Fruit fly (Drosophila melanogaster) whole organism, pupa: ENCODE results near the gene CG32240.

Experiments
- CG10348 ChIP-seq: fragments of 200-800 bp; sonication (Bioruptor generic); IDR thresholded peaks from 2 replicates; pipeline ENCODE4 v1.3.6; 2022; ENCODE audit warnings: missing biosample characterization, missing genetic modification characterization
- CG12605 ChIP-seq: fragments of 200-800 bp; sonication (Bioruptor generic); IDR thresholded peaks from 2 replicates; pipeline ENCODE4 v1.3.6; 2022; ENCODE audit warnings: missing biosample characterization, missing genetic modification characterization
- CG13204 ChIP-seq: fragments of 200-800 bp; sonication (Bioruptor generic); optimal IDR thresholded peaks from 2 replicates; lab custom pipeline; 2018; ENCODE audit warnings: missing biosample characterization, mild to moderate bottlenecking, missing genetic modification characterization, moderate library complexity
- CG14655 ChIP-seq: fragments of 200-800 bp; sonication (Bioruptor generic); optimal IDR thresholded peaks from 3 replicates; lab custom pipeline; 2017; ENCODE audit warnings: mild to moderate bottlenecking, missing biosample characterization, missing genetic modification reagents, missing genetic modification characterization
- CG15710 ChIP-seq: fragments of 200-800 bp; sonication (Bioruptor generic); optimal IDR thresholded peaks from 2 replicates; lab custom pipeline; 2018; ENCODE audit warnings: missing biosample characterization, mild to moderate bottlenecking, missing genetic modification characterization, moderate library complexity
- CG17806 ChIP-seq: fragments of 200-800 bp; sonication (Bioruptor generic); optimal IDR thresholded peaks from 2 replicates; lab custom pipeline; 2018; ENCODE audit warnings: missing biosample characterization, mild to moderate bottlenecking, missing genetic modification characterization, moderate library complexity
- CG32121 ChIP-seq: fragments of 200-800 bp; sonication (Bioruptor generic); IDR thresholded peaks from 2 replicates; pipeline ENCODE4 v1.3.6; 2022; ENCODE audit warnings: missing biosample characterization, missing genetic modification characterization
- CG34367 ChIP-seq: fragments of 200-800 bp; sonication (Bioruptor generic); optimal IDR thresholded peaks from 2 replicates; lab custom pipeline; 2018; ENCODE audit warnings: missing biosample characterization, mild to moderate bottlenecking, missing genetic modification characterization
- CG4496 ChIP-seq: fragments of 200-800 bp; sonication (Bioruptor generic); IDR thresholded peaks from 3 replicates; pipeline ENCODE4 v1.3.6; 2022; ENCODE audit warnings: missing biosample characterization, missing genetic modification characterization
- CG8159 ChIP-seq: fragments of 200-800 bp; sonication (Bioruptor generic); optimal IDR thresholded peaks from 3 replicates; lab custom pipeline; 2018; ENCODE audit warnings: missing biosample characterization, mild to moderate bottlenecking, missing genetic modification characterization, moderate library complexity
- CG8301 ChIP-seq: fragments of 200-800 bp; sonication (Bioruptor generic); optimal IDR thresholded peaks from 2 replicates; lab custom pipeline; 2018; ENCODE audit warnings: missing biosample characterization, mild to moderate bottlenecking, missing genetic modification characterization
- CG9948 ChIP-seq: fragments of 200-800 bp; sonication (Bioruptor generic); optimal IDR thresholded peaks from 2 replicates; lab custom pipeline; 2018; ENCODE audit warnings: missing biosample characterization, mild to moderate bottlenecking, missing genetic modification characterization, moderate library complexity
- D1 ChIP-seq: fragments of 200-800 bp; sonication (Bioruptor generic); optimal IDR thresholded peaks from 2 replicates; lab custom pipeline; 2018; ENCODE audit warnings: missing biosample characterization, mild to moderate bottlenecking, missing genetic modification characterization, moderate library complexity
- EcR ChIP-seq: fragments of 200-800 bp; sonication (Bioruptor generic); optimal IDR thresholded peaks from 3 replicates; lab custom pipeline; 2019; ENCODE audit warnings: missing biosample characterization, missing genetic modification characterization, mild to moderate bottlenecking, moderate library complexity, missing genetic modification reagents
- Ets98B ChIP-seq: fragments of 200-800 bp; sonication (Bioruptor generic); IDR thresholded peaks from 2 replicates; pipeline ENCODE4 v1.3.6; 2022; ENCODE audit warnings: missing biosample characterization, missing genetic modification characterization
- Pif1A ChIP-seq: fragments of 200-800 bp; sonication (Bioruptor generic); optimal IDR thresholded peaks from 3 replicates; lab custom pipeline; 2016; ENCODE audit warnings: missing biosample characterization, missing genetic modification characterization
- Pif1B ChIP-seq: fragments of 200-800 bp; sonication (Bioruptor generic); optimal IDR thresholded peaks from 3 replicates; lab custom pipeline; 2016; ENCODE audit warnings: missing biosample characterization, missing genetic modification characterization
- Snoo ChIP-seq: fragments of 200-800 bp; sonication (Bioruptor generic); optimal IDR thresholded peaks from 3 replicates; lab custom pipeline; 2017; ENCODE audit warnings: missing biosample characterization, mild to moderate bottlenecking, missing genetic modification characterization, inconsistent platforms
- fd96Ca ChIP-seq: fragments of 200-800 bp; sonication (Bioruptor generic); IDR thresholded peaks from 3 replicates; pipeline ENCODE4 v1.3.6; 2022; ENCODE audit warnings: missing biosample characterization, missing genetic modification characterization
- gl ChIP-seq: fragments of 200-800 bp; sonication (Bioruptor generic); optimal IDR thresholded peaks from 2 replicates; lab custom pipeline; 2018; ENCODE audit warnings: missing biosample characterization, mild to moderate bottlenecking, missing genetic modification characterization
- rn ChIP-seq: fragments of 200-800 bp; sonication (Bioruptor generic); IDR thresholded peaks from 2 replicates; pipeline ENCODE4 v1.3.6; 2022; ENCODE audit warnings: missing biosample characterization, missing genetic modification characterization

The CG32240 gene

dm6 chr3L:4388215-4388614 lies 6.8 kb upstream of the CG32240 start:
- TF ChIP-seq CG14655 (no peak), gl (tag; lab: Kevin White, UChicago) (no peak), EcR (GFP tag; lab: Kevin White, UChicago) (no peak), Ets98B (GFP tag; lab: Robert Waterston, UW) (no peak), CG8159 (no peak), rn (GFP tag; lab: Robert Waterston, UW) (no peak), CG32121 (GFP tag; lab: Robert Waterston, UW) (no peak), CG4496 (GFP tag; lab: Robert Waterston, UW) (no peak), CG15710 (tag; lab: Kevin White, UChicago) (no peak), fd96Ca (GFP tag; lab: Robert Waterston, UW) (no peak), Snoo (no peak), CG12605 (no peak), D1 (tag; lab: Kevin White, UChicago) (no peak), CG9948 (no peak)

- TF ChIP-seq CG34367 (tag; lab: Kevin White, UChicago) (no peak), Pif1B (no peak), CG9948 (no peak), rn (GFP tag; lab: Robert Waterston, UW) (no peak), CG8159 (no peak), CG12605 (peak; percentile 62; the same call in 1 of the 2 replicates), CG13204 (no peak), fd96Ca (GFP tag; lab: Robert Waterston, UW) (0 out of 3 replicates have a peak, but pooled peaks have one; percentile 45), Snoo (no peak), CG8301 (tag; lab: Kevin White, UChicago) (no peak), CG4496 (GFP tag; lab: Robert Waterston, UW) (peak; percentile 67), D1 (tag; lab: Kevin White, UChicago) (no peak), gl (tag; lab: Kevin White, UChicago) (no peak), CG10348 (GFP tag; lab: Robert Waterston, UW) (no peak), EcR (GFP tag; lab: Kevin White, UChicago) (no peak), CG32121 (GFP tag; lab: Robert Waterston, UW) (peak; percentile 61; the same call in 1 of the 2 replicates), Pif1A (GFP tag; lab: Kevin White, UChicago) (no peak), CG14655 (no peak), CG17806 (tag; lab: Kevin White, UChicago) (no peak), CG15710 (tag; lab: Kevin White, UChicago) (no peak), Ets98B (GFP tag; lab: Robert Waterston, UW) (peak; percentile 58)
- TF ChIP-seq, all 21 proteins: peak for 5
Observed at dm6 chr3L:4384326-4384662, 2.9 kb upstream of the CG32240 start, which contains the start of gene slow. Gene slow (plus strand): TSS chr3L:4384442.

- TF ChIP-seq EcR (GFP tag; lab: Kevin White, UChicago) = peak; percentile 62
- peak; percentile 51; the same call in 2 of the 3 replicates for TF ChIP-seq CG4496 (GFP tag; lab: Robert Waterston, UW)
- TF ChIP-seq rn (GFP tag; lab: Robert Waterston, UW) = no peak
- peak; percentile 28 for TF ChIP-seq CG8159
- TF ChIP-seq CG13204 = peak; percentile 82
- TF ChIP-seq Pif1B = no peak
- TF ChIP-seq CG34367 (tag; lab: Kevin White, UChicago) = no peak
- TF ChIP-seq Ets98B (GFP tag; lab: Robert Waterston, UW) = peak; percentile 14; the same call in 1 of the 2 replicates
- peak; percentile 26 for TF ChIP-seq CG14655
- no peak for TF ChIP-seq CG10348 (GFP tag; lab: Robert Waterston, UW)
- no peak for TF ChIP-seq gl (tag; lab: Kevin White, UChicago)
- no peak for TF ChIP-seq Snoo
- TF ChIP-seq CG32121 (GFP tag; lab: Robert Waterston, UW) = no peak; the same call in 1 of the 2 replicates
- no peak for TF ChIP-seq CG17806 (tag; lab: Kevin White, UChicago)
- no peak for TF ChIP-seq CG12605
- no peak for TF ChIP-seq CG9948
Observed at dm6 chr3L:4383543-4384325, 2.3 kb upstream of the CG32240 start.

DNA sequence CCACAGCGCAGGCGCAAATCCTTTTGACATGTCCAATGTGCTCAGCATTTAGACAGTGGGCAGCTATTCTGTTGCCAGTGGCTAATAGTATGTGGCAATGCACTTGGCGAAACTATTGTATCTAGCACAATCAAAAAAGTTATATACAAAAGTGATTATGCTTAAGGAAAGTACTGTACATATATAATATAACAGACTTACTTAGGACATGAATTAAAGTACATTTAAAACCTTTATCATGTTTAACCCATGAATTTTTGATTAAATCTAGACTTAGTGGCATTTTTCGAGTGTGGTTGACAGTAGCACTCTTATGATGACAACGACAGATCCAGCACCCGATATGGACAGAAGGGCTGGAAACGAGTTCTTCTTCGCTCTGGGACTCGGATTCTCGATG lies 1.7 kb upstream of the CG32240 start:
- TF ChIP-seq Ets98B (GFP tag; lab: Robert Waterston, UW) (no peak; the same call in 1 of the 2 replicates), CG34367 (tag; lab: Kevin White, UChicago) (peak; percentile 83), D1 (tag; lab: Kevin White, UChicago) (peak; percentile 68), CG15710 (tag; lab: Kevin White, UChicago) (peak; percentile 84), rn (GFP tag; lab: Robert Waterston, UW) (no peak), Pif1B (peak; percentile 37), Pif1A (GFP tag; lab: Kevin White, UChicago) (peak; percentile 60), CG8301 (tag; lab: Kevin White, UChicago) (peak; percentile 75), CG17806 (tag; lab: Kevin White, UChicago) (peak; percentile 93), CG8159 (peak; percentile 95), gl (tag; lab: Kevin White, UChicago) (peak; percentile 84), CG14655 (peak; percentile 89), CG4496 (GFP tag; lab: Robert Waterston, UW) (peak; percentile 66), CG9948 (peak; percentile 87), fd96Ca (GFP tag; lab: Robert Waterston, UW) (no peak)

dm6 chr3L:4382581-4382980 lies 1.2 kb upstream of the CG32240 start:
- 0 out of 3 replicates have a peak, but pooled peaks have one; percentile 24 for TF ChIP-seq fd96Ca (GFP tag; lab: Robert Waterston, UW)
- no peak for TF ChIP-seq CG14655

- TF ChIP-seq CG4496 (GFP tag; lab: Robert Waterston, UW) = peak; percentile 71
- no peak for TF ChIP-seq CG13204
- no peak for TF ChIP-seq CG9948
- TF ChIP-seq D1 (tag; lab: Kevin White, UChicago) = no peak
- 0 out of 2 replicates have a peak, but pooled peaks have one; percentile 13 for TF ChIP-seq CG32121 (GFP tag; lab: Robert Waterston, UW)
- no peak for TF ChIP-seq CG34367 (tag; lab: Kevin White, UChicago)
- TF ChIP-seq CG8159 = no peak
- no peak for TF ChIP-seq rn (GFP tag; lab: Robert Waterston, UW)
- TF ChIP-seq CG12605 = peak; percentile 32; the same call in 1 of the 2 replicates
- 0 out of 3 replicates have a peak, but pooled peaks have one; percentile 11 for TF ChIP-seq fd96Ca (GFP tag; lab: Robert Waterston, UW)
- TF ChIP-seq CG10348 (GFP tag; lab: Robert Waterston, UW) = no peak
- no peak; the same call in 1 of the 2 replicates for TF ChIP-seq Ets98B (GFP tag; lab: Robert Waterston, UW)
- TF ChIP-seq CG15710 (tag; lab: Kevin White, UChicago) = no peak
Observed at dm6 chr3L:4380231-4380645, 1.2 kb downstream of the CG32240 start, which contains the start of gene DopEcR. Gene DopEcR (minus strand): TSS chr3L:4380387.
